Fruit fly (Drosophila melanogaster) whole organism, pupa: ENCODE measurements around the gene Claspin.

Experiments
- CG10348 ChIP-seq: fragments of 200-800 bp; sonication (Bioruptor generic); IDR thresholded peaks from 2 replicates; pipeline ENCODE4 v1.3.6; 2022; ENCODE audit warnings: missing biosample characterization, missing genetic modification characterization
- CG12605 ChIP-seq: fragments of 200-800 bp; sonication (Bioruptor generic); IDR thresholded peaks from 2 replicates; pipeline ENCODE4 v1.3.6; 2022; ENCODE audit warnings: missing biosample characterization, missing genetic modification characterization
- CG13204 ChIP-seq: fragments of 200-800 bp; sonication (Bioruptor generic); optimal IDR thresholded peaks from 2 replicates; lab custom pipeline; 2018; ENCODE audit warnings: missing biosample characterization, mild to moderate bottlenecking, missing genetic modification characterization, moderate library complexity
- CG14655 ChIP-seq: fragments of 200-800 bp; sonication (Bioruptor generic); optimal IDR thresholded peaks from 3 replicates; lab custom pipeline; 2017; ENCODE audit warnings: mild to moderate bottlenecking, missing biosample characterization, missing genetic modification reagents, missing genetic modification characterization
- CG15710 ChIP-seq: fragments of 200-800 bp; sonication (Bioruptor generic); optimal IDR thresholded peaks from 2 replicates; lab custom pipeline; 2018; ENCODE audit warnings: missing biosample characterization, mild to moderate bottlenecking, missing genetic modification characterization, moderate library complexity
- CG17806 ChIP-seq: fragments of 200-800 bp; sonication (Bioruptor generic); optimal IDR thresholded peaks from 2 replicates; lab custom pipeline; 2018; ENCODE audit warnings: missing biosample characterization, mild to moderate bottlenecking, missing genetic modification characterization, moderate library complexity
- CG32121 ChIP-seq: fragments of 200-800 bp; sonication (Bioruptor generic); IDR thresholded peaks from 2 replicates; pipeline ENCODE4 v1.3.6; 2022; ENCODE audit warnings: missing biosample characterization, missing genetic modification characterization
- CG34367 ChIP-seq: fragments of 200-800 bp; sonication (Bioruptor generic); optimal IDR thresholded peaks from 2 replicates; lab custom pipeline; 2018; ENCODE audit warnings: missing biosample characterization, mild to moderate bottlenecking, missing genetic modification characterization
- CG4496 ChIP-seq: fragments of 200-800 bp; sonication (Bioruptor generic); IDR thresholded peaks from 3 replicates; pipeline ENCODE4 v1.3.6; 2022; ENCODE audit warnings: missing biosample characterization, missing genetic modification characterization
- CG8159 ChIP-seq: fragments of 200-800 bp; sonication (Bioruptor generic); optimal IDR thresholded peaks from 3 replicates; lab custom pipeline; 2018; ENCODE audit warnings: missing biosample characterization, mild to moderate bottlenecking, missing genetic modification characterization, moderate library complexity
- CG8301 ChIP-seq: fragments of 200-800 bp; sonication (Bioruptor generic); optimal IDR thresholded peaks from 2 replicates; lab custom pipeline; 2018; ENCODE audit warnings: missing biosample characterization, mild to moderate bottlenecking, missing genetic modification characterization
- CG9948 ChIP-seq: fragments of 200-800 bp; sonication (Bioruptor generic); optimal IDR thresholded peaks from 2 replicates; lab custom pipeline; 2018; ENCODE audit warnings: missing biosample characterization, mild to moderate bottlenecking, missing genetic modification characterization, moderate library complexity
- D1 ChIP-seq: fragments of 200-800 bp; sonication (Bioruptor generic); optimal IDR thresholded peaks from 2 replicates; lab custom pipeline; 2018; ENCODE audit warnings: missing biosample characterization, mild to moderate bottlenecking, missing genetic modification characterization, moderate library complexity
- EcR ChIP-seq: fragments of 200-800 bp; sonication (Bioruptor generic); optimal IDR thresholded peaks from 3 replicates; lab custom pipeline; 2019; ENCODE audit warnings: missing biosample characterization, missing genetic modification characterization, mild to moderate bottlenecking, moderate library complexity, missing genetic modification reagents
- Ets98B ChIP-seq: fragments of 200-800 bp; sonication (Bioruptor generic); IDR thresholded peaks from 2 replicates; pipeline ENCODE4 v1.3.6; 2022; ENCODE audit warnings: missing biosample characterization, missing genetic modification characterization
- Pif1A ChIP-seq: fragments of 200-800 bp; sonication (Bioruptor generic); optimal IDR thresholded peaks from 3 replicates; lab custom pipeline; 2016; ENCODE audit warnings: missing biosample characterization, missing genetic modification characterization
- Pif1B ChIP-seq: fragments of 200-800 bp; sonication (Bioruptor generic); optimal IDR thresholded peaks from 3 replicates; lab custom pipeline; 2016; ENCODE audit warnings: missing biosample characterization, missing genetic modification characterization
- Snoo ChIP-seq: fragments of 200-800 bp; sonication (Bioruptor generic); optimal IDR thresholded peaks from 3 replicates; lab custom pipeline; 2017; ENCODE audit warnings: missing biosample characterization, mild to moderate bottlenecking, missing genetic modification characterization, inconsistent platforms
- fd96Ca ChIP-seq: fragments of 200-800 bp; sonication (Bioruptor generic); IDR thresholded peaks from 3 replicates; pipeline ENCODE4 v1.3.6; 2022; ENCODE audit warnings: missing biosample characterization, missing genetic modification characterization
- gl ChIP-seq: fragments of 200-800 bp; sonication (Bioruptor generic); optimal IDR thresholded peaks from 2 replicates; lab custom pipeline; 2018; ENCODE audit warnings: missing biosample characterization, mild to moderate bottlenecking, missing genetic modification characterization
- rn ChIP-seq: fragments of 200-800 bp; sonication (Bioruptor generic); IDR thresholded peaks from 2 replicates; pipeline ENCODE4 v1.3.6; 2022; ENCODE audit warnings: missing biosample characterization, missing genetic modification characterization

Claspin gene

DNA sequence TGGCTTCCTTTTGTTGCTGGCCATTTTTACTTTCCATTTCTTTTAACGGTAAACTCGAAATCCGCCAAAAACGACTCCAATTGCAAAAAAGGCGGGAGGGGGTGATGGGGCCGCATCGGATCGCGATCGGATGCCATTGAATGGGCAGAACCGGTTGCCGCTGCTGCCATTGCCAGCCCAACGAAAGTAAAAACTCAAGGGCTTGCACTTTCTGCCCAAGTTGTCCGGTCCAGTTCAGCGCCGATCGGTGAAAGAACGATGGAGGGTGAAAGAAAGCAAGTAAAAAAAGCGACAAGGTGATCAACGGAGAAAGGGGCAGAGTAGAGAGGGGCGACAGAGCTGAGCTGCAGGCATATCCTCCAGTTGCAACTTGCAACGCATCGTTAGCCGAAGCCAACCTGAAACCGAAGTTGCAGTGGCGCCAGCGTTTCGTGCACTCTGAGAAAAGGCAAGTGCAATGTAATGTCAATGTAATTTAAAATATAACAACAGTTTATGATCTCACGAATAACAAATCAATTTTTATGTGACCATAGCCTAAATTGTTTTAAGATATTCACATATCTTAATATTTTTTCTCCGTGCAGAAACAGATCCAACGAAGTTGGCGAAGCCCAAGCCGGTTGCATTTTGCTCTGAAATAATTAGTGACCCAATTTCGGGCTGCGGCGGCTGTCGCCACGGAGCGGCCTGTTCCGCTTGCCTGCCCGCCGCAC is 8.9 kb upstream of the Claspin start:
- peak; percentile 47 for TF ChIP-seq gl
- peak; percentile 89 for TF ChIP-seq CG12605 (GFP tag; lab: Robert Waterston, UW)
- peak; percentile 80 for TF ChIP-seq CG15710 (tag; lab: Kevin White, UChicago)
- TF ChIP-seq Pif1A, result peak; percentile 90
- peak; percentile 80 for TF ChIP-seq Snoo
- peak; percentile 95 for TF ChIP-seq CG32121 (GFP tag; lab: Robert Waterston, UW)
- peak; percentile 77 for TF ChIP-seq rn
- peak; percentile 76 for TF ChIP-seq CG17806
- peak; percentile 96 for TF ChIP-seq Ets98B
- TF ChIP-seq CG8301 (tag; lab: Kevin White, UChicago), result peak; percentile 93
- TF ChIP-seq EcR (GFP tag; lab: Kevin White, UChicago), result no peak
- peak; percentile 95 for TF ChIP-seq CG4496 (GFP tag; lab: Robert Waterston, UW)
- peak; percentile 85 for TF ChIP-seq Pif1B (GFP tag; lab: Kevin White, UChicago)
- peak; percentile 69; the same call in 1 of the 2 replicates for TF ChIP-seq CG10348
- peak; percentile 48 for TF ChIP-seq CG9948 (tag; lab: Kevin White, UChicago)
- TF ChIP-seq fd96Ca (GFP tag; lab: Robert Waterston, UW), result peak; percentile 92
- TF ChIP-seq CG14655 (GFP tag; lab: Kevin White, UChicago), result peak; percentile 89
- peak; percentile 48 for TF ChIP-seq CG13204 (GFP tag; lab: Kevin White, UChicago)
- peak; percentile 72 for TF ChIP-seq CG34367
- TF ChIP-seq CG8159 (tag; lab: Kevin White, UChicago), result peak; percentile 69
- peak; percentile 36 for TF ChIP-seq D1

DNA sequence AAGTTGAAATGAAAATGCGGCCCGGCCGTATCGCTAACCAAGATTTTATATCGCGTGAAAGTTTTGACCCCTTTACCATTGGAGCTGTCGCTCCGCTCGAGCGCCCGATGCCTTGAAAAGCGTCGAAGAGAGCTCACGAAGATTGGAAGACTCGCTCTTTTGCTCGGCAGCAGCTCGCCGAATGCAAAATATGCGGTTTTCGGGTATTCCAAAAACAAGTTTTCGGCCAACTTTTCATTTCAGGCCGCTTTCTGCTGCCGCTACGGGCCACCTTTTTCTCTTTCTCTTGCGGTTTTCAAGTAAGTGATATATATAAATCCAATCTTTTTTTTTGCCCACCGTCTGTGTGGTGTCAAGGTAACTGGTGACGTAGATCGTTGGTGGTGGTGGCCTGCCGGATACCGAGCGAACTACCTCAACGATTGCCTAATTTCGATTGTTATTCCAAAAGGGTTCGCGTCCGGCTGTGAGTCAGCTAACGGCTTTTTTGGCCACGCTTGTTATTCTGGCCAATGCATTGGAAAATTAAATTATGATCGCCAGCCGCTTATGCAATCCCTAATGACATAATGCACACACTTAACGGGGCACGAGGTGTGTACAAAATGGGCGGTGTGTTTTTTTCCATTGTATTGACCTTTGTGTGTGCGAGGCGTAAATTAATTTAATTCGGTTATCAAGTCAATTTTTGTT is 5.4 kb upstream of the Claspin start, which contains the start of gene dyl:
Gene dyl, minus strand, starts transcription at position 28 of the 693 bp plus-strand sequence.
- TF ChIP-seq CG4496 (GFP tag; lab: Robert Waterston, UW) (0 out of 3 replicates have a peak, but pooled peaks have one; percentile 9), Snoo (peak; percentile 47), CG12605 (GFP tag; lab: Robert Waterston, UW) (no peak), CG8301 (tag; lab: Kevin White, UChicago) (no peak)

DNA sequence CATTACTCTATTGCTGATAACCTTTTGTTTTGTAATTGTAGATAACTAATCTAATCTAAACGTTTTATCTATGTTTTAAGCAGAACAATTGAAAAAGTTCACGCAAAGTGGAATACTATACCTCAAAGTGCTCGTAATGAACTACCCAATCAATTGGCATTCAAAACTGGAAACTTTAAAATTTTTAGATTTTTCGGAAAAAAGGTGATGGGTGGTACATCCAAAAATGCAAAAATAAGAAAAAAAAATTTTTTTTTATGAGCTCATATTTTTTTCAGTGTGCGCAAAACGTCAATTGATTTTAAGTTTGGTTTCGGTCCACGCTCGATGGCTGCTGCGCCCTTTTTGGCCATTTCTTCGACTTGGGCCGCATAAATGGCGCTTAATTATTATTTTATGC is 2.7 kb upstream of the Claspin start:
- TF ChIP-seq CG10348, result no peak
- TF ChIP-seq CG32121 (GFP tag; lab: Robert Waterston, UW), result no peak
- TF ChIP-seq EcR (GFP tag; lab: Kevin White, UChicago), result no peak
- TF ChIP-seq Pif1B (GFP tag; lab: Kevin White, UChicago), result no peak
- TF ChIP-seq CG4496 (GFP tag; lab: Robert Waterston, UW), result no peak
- no peak for TF ChIP-seq CG14655 (GFP tag; lab: Kevin White, UChicago)
- TF ChIP-seq D1, result no peak
- no peak for TF ChIP-seq CG8301 (tag; lab: Kevin White, UChicago)
- TF ChIP-seq Ets98B, result no peak
- TF ChIP-seq CG34367, result no peak
- TF ChIP-seq rn, result no peak
- no peak for TF ChIP-seq Snoo
- TF ChIP-seq, all 21 proteins: peak for 0

dm6 chr3L:4318677-4319580 is 5.6 kb downstream of the Claspin start, which contains the start of gene PMP34:
TSS of gene PMP34 (plus strand) at chr3L:4318755.
- no peak for TF ChIP-seq CG4496 (GFP tag; lab: Robert Waterston, UW)
- TF ChIP-seq CG32121 (GFP tag; lab: Robert Waterston, UW), result 0 out of 2 replicates have a peak, but pooled peaks have one; percentile 15

- TF ChIP-seq rn (no peak), EcR (GFP tag; lab: Kevin White, UChicago) (no peak), Snoo (no peak), D1 (peak; percentile 62)
Observed at dm6 chr3L:4322032-4322617, 8.8 kb downstream of the Claspin start, which contains the start of gene CG15014. TSS of gene CG15014 (minus strand) at chr3L:4322259.

dm6 chr3L:4328048-4328447 is 14.8 kb downstream of the Claspin start:
- TF ChIP-seq CG14655 (GFP tag; lab: Kevin White, UChicago) (no peak), fd96Ca (GFP tag; lab: Robert Waterston, UW) (no peak), CG32121 (GFP tag; lab: Robert Waterston, UW) (no peak), Snoo (no peak), rn (no peak), Pif1A (no peak), D1 (no peak), CG13204 (GFP tag; lab: Kevin White, UChicago) (no peak)
